5 fruit fly cellular contexts compared by ENCODE assay signal in genomic region chr3R:14298078-14298896, dm6.
A peak's percentile ranks its signal among the peaks of the same experiment; 100 is the strongest.
TF ChIP-seq lines count a peak whose summit lies in the region.

No protein-coding gene starts in this region.

- no peak for TF ChIP-seq CTCF in whole organism, embryonic (GFP tag; optimal IDR thresholded peaks at IDR 0.05; lab: Kevin White, UChicago)

TF ChIP-seq in whole organism, adult, 20 proteins besides CTCF, POLR2A, EP300 and RAD21:
- TF ChIP-seq cic (GFP tag; optimal IDR thresholded peaks at IDR 0.05; lab: Kevin White, UChicago) (peak; percentile 94), ovo (GFP tag; optimal IDR thresholded peaks at IDR 0.05; lab: Kevin White, UChicago) (peak; percentile 77), CG33017 (tag; optimal IDR thresholded peaks at IDR 0.05; lab: Kevin White, UChicago) (no peak), bab1 (GFP tag; optimal IDR thresholded peaks at IDR 0.05; lab: Kevin White, UChicago) (peak; percentile 56), CG12768 (GFP tag; optimal IDR thresholded peaks at IDR 0.05; lab: Kevin White, UChicago) (peak; percentile 39), pad (GFP tag; optimal IDR thresholded peaks at IDR 0.05; lab: Kevin White, UChicago) (peak; percentile 68), tj (GFP tag; optimal IDR thresholded peaks at IDR 0.05; lab: Kevin White, UChicago) (peak; percentile 36), Mnt (GFP tag; optimal IDR thresholded peaks at IDR 0.05; lab: Kevin White, UChicago) (peak; percentile 17), CG7101 (tag; optimal IDR thresholded peaks at IDR 0.05; lab: Kevin White, UChicago) (no peak)

TF ChIP-seq in whole organism, embryonic, 481 proteins besides CTCF, POLR2A, EP300 and RAD21 (continues in another document):
- TF ChIP-seq nom (GFP tag; optimal IDR thresholded peaks at IDR 0.05; lab: Kevin White, UChicago), result peak; percentile 56
- peak; percentile 7 for TF ChIP-seq Sin3A (optimal IDR thresholded peaks at IDR 0.05; lab: Kevin White, UChicago)
- TF ChIP-seq CG16813 (GFP tag; IDR thresholded peaks at IDR 0.05; lab: Robert Waterston, UW; ENCODE audit: partially characterized antibody), result 0 out of 3 replicates have a peak, but pooled peaks have one; percentile 10
- no peak for TF ChIP-seq CG12659 (GFP tag; optimal IDR thresholded peaks at IDR 0.05; lab: Kevin White, UChicago)
- no peak for TF ChIP-seq exex (tag; optimal IDR thresholded peaks at IDR 0.05; lab: Kevin White, UChicago)
- peak; percentile 40 for TF ChIP-seq CG14710 (tag; optimal IDR thresholded peaks at IDR 0.05; lab: Kevin White, UChicago)
- peak; percentile 82 for TF ChIP-seq CG4617 (GFP tag; optimal IDR thresholded peaks at IDR 0.05; lab: Kevin White, UChicago; ENCODE audit: borderline replicate concordance)
- TF ChIP-seq trem (tag; optimal IDR thresholded peaks at IDR 0.05; lab: Kevin White, UChicago), result peak; percentile 68
- peak; percentile 94 for TF ChIP-seq Dp (GFP tag; optimal IDR thresholded peaks at IDR 0.05; lab: Kevin White, UChicago)
- TF ChIP-seq BEAF-32 (GFP tag; optimal IDR thresholded peaks at IDR 0.05; lab: Kevin White, UChicago), result peak; percentile 29
- TF ChIP-seq cg (GFP tag; optimal IDR thresholded peaks at IDR 0.05; lab: Kevin White, UChicago), result peak; percentile 92
- TF ChIP-seq CG33557 (GFP tag; optimal IDR thresholded peaks at IDR 0.05; lab: Kevin White, UChicago), result peak; percentile 18
- TF ChIP-seq ato (GFP tag; IDR thresholded peaks at IDR 0.05; lab: Robert Waterston, UW; ENCODE audit: partially characterized antibody), result no peak
- peak; percentile 4 for TF ChIP-seq Side (GFP tag; optimal IDR thresholded peaks at IDR 0.05; lab: Kevin White, UChicago)
- TF ChIP-seq twi (tag; optimal IDR thresholded peaks at IDR 0.05; lab: Kevin White, UChicago), result no peak
- TF ChIP-seq CG9797 (GFP tag; optimal IDR thresholded peaks at IDR 0.05; lab: Kevin White, UChicago), result peak; percentile 32
- TF ChIP-seq knrl (GFP tag; IDR thresholded peaks at IDR 0.05; lab: Robert Waterston, UW; ENCODE audit: partially characterized antibody), result 0 out of 3 replicates have a peak, but pooled peaks have one; percentile 23
- 0 out of 2 replicates have a peak, but pooled peaks have one; percentile 26 for TF ChIP-seq unc-4 (GFP tag; IDR thresholded peaks at IDR 0.05; lab: Robert Waterston, UW; ENCODE audit: partially characterized antibody)

TF ChIP-seq in whole organism, prepupa, 60 proteins besides CTCF, POLR2A, EP300 and RAD21 (continues in another document):
- TF ChIP-seq achi (GFP tag; optimal IDR thresholded peaks at IDR 0.05; lab: Kevin White, UChicago), result no peak
- no peak for TF ChIP-seq dsx (GFP tag; optimal IDR thresholded peaks at IDR 0.05; lab: Kevin White, UChicago; ENCODE audit: poor library complexity, severe bottlenecking)
- no peak for TF ChIP-seq CG31627 (GFP tag; optimal IDR thresholded peaks at IDR 0.05; lab: Kevin White, UChicago)
- TF ChIP-seq vri (GFP tag; optimal IDR thresholded peaks at IDR 0.05; lab: Kevin White, UChicago), result peak; percentile 26
- no peak for TF ChIP-seq CG10631 (GFP tag; optimal IDR thresholded peaks at IDR 0.05; lab: Kevin White, UChicago)
- no peak for TF ChIP-seq Sox102F (GFP tag; optimal IDR thresholded peaks at IDR 0.05; lab: Kevin White, UChicago)
- TF ChIP-seq cyc (GFP tag; optimal IDR thresholded peaks at IDR 0.05; lab: Kevin White, UChicago), result no peak
- TF ChIP-seq Gug (GFP tag; IDR thresholded peaks at IDR 0.05; lab: Robert Waterston, UW), result no peak
- no peak for TF ChIP-seq topi (GFP tag; optimal IDR thresholded peaks at IDR 0.05; lab: Kevin White, UChicago)
- TF ChIP-seq fd85E (GFP tag; optimal IDR thresholded peaks at IDR 0.05; lab: Kevin White, UChicago), result no peak
- TF ChIP-seq CG1621 (tag; optimal IDR thresholded peaks at IDR 0.05; lab: Kevin White, UChicago), result no peak
- no peak for TF ChIP-seq CG6163 (GFP tag; IDR thresholded peaks at IDR 0.05; lab: Robert Waterston, UW)
- no peak for TF ChIP-seq Smox (GFP tag; optimal IDR thresholded peaks at IDR 0.05; lab: Kevin White, UChicago)
- no peak for TF ChIP-seq Ets21C (GFP tag; optimal IDR thresholded peaks at IDR 0.05; lab: Kevin White, UChicago)
- peak; percentile 17 for TF ChIP-seq CG3919 (GFP tag; optimal IDR thresholded peaks at IDR 0.05; lab: Kevin White, UChicago)
- no peak for TF ChIP-seq CG3032 (tag; optimal IDR thresholded peaks at IDR 0.05; lab: Kevin White, UChicago)
- TF ChIP-seq CG11762 (GFP tag; optimal IDR thresholded peaks at IDR 0.05; lab: Kevin White, UChicago; ENCODE audit: insufficient read depth), result no peak
- TF ChIP-seq CG7368 (GFP tag; optimal IDR thresholded peaks at IDR 0.05; lab: Kevin White, UChicago), result no peak
- TF ChIP-seq Hr4 (GFP tag; optimal IDR thresholded peaks at IDR 0.05; lab: Kevin White, UChicago), result no peak
- no peak for TF ChIP-seq OdsH (GFP tag; optimal IDR thresholded peaks at IDR 0.05; lab: Kevin White, UChicago)
- TF ChIP-seq CG11294 (GFP tag; IDR thresholded peaks at IDR 0.05; lab: Robert Waterston, UW), result no peak
- TF ChIP-seq svp (GFP tag; lab: Kevin White, UChicago), result no peak
- no peak for TF ChIP-seq CG8319 (GFP tag; optimal IDR thresholded peaks at IDR 0.05; lab: Kevin White, UChicago)

TF ChIP-seq in whole organism, pupa, 21 proteins besides CTCF, POLR2A, EP300 and RAD21:
- 0 out of 3 replicates have a peak, but pooled peaks have one; percentile 17 for TF ChIP-seq fd96Ca (GFP tag; IDR thresholded peaks at IDR 0.05; lab: Robert Waterston, UW)
- TF ChIP-seq CG8159 (tag; optimal IDR thresholded peaks at IDR 0.05; lab: Kevin White, UChicago), result no peak
- peak; percentile 62; the same call in 1 of the 3 replicates for TF ChIP-seq CG4496 (GFP tag; IDR thresholded peaks at IDR 0.05; lab: Robert Waterston, UW)
- TF ChIP-seq Ets98B (GFP tag; IDR thresholded peaks at IDR 0.05; lab: Robert Waterston, UW), result peak; percentile 49
- peak; percentile 6 for TF ChIP-seq EcR (GFP tag; optimal IDR thresholded peaks at IDR 0.05; lab: Kevin White, UChicago)
TF ChIP-seq in whole organism, pupa: peak in this region for 4.

TF ChIP-seq in whole organism, wandering third instar larva, 38 proteins besides CTCF, POLR2A, EP300 and RAD21:
- TF ChIP-seq Hr83 (GFP tag; optimal IDR thresholded peaks at IDR 0.05; lab: Kevin White, UChicago; ENCODE audit: poor library complexity, severe bottlenecking) (peak; percentile 50), pan (optimal IDR thresholded peaks at IDR 0.05; lab: Kevin White, UChicago) (no peak), Sp1 (GFP tag; optimal IDR thresholded peaks at IDR 0.05; lab: Kevin White, UChicago) (no peak), OdsH (GFP tag; optimal IDR thresholded peaks at IDR 0.05; lab: Kevin White, UChicago) (peak; percentile 33), Dif (GFP tag; optimal IDR thresholded peaks at IDR 0.05; lab: Kevin White, UChicago; ENCODE audit: partially characterized antibody) (no peak), woc (GFP tag; optimal IDR thresholded peaks at IDR 0.05; lab: Kevin White, UChicago) (no peak), ey (GFP tag; optimal IDR thresholded peaks at IDR 0.05; lab: Kevin White, UChicago) (no peak), Jra (GFP tag; optimal IDR thresholded peaks at IDR 0.05; lab: Kevin White, UChicago) (no peak), Rel (GFP tag; optimal IDR thresholded peaks at IDR 0.05; lab: Kevin White, UChicago) (no peak), Rel (tag; optimal IDR thresholded peaks at IDR 0.05; lab: Kevin White, UChicago) (peak; percentile 47), dmrt93B (GFP tag; optimal IDR thresholded peaks at IDR 0.05; lab: Kevin White, UChicago) (no peak), Hnf4 (GFP tag; optimal IDR thresholded peaks at IDR 0.05; lab: Kevin White, UChicago) (no peak), jim (GFP tag; optimal IDR thresholded peaks at IDR 0.05; lab: Kevin White, UChicago) (no peak), Hr78 (GFP tag; optimal IDR thresholded peaks at IDR 0.05; lab: Kevin White, UChicago) (no peak), HLH106 (tag; optimal IDR thresholded peaks at IDR 0.05; lab: Kevin White, UChicago) (no peak), psq (GFP tag; optimal IDR thresholded peaks at IDR 0.05; lab: Kevin White, UChicago) (peak; percentile 30), foxo (GFP tag; optimal IDR thresholded peaks at IDR 0.05; lab: Kevin White, UChicago) (no peak), CrebA (GFP tag; optimal IDR thresholded peaks at IDR 0.05; lab: Kevin White, UChicago; ENCODE audit: borderline replicate concordance) (no peak), lola (GFP tag; optimal IDR thresholded peaks at IDR 0.05; lab: Kevin White, UChicago) (no peak), Myc (optimal IDR thresholded peaks at IDR 0.05; lab: Kevin White, UChicago) (no peak), N (GFP tag; optimal IDR thresholded peaks at IDR 0.05; lab: Kevin White, UChicago) (peak; percentile 1), sage (GFP tag; optimal IDR thresholded peaks at IDR 0.05; lab: Kevin White, UChicago) (no peak), h (GFP tag; optimal IDR thresholded peaks at IDR 0.05; lab: Kevin White, UChicago) (peak; percentile 45), fru (GFP tag; optimal IDR thresholded peaks at IDR 0.05; lab: Kevin White, UChicago) (no peak), Mio (GFP tag; optimal IDR thresholded peaks at IDR 0.05; lab: Kevin White, UChicago) (no peak), GATAd (GFP tag; optimal IDR thresholded peaks at IDR 0.05; lab: Kevin White, UChicago) (no peak), dsf (GFP tag; optimal IDR thresholded peaks at IDR 0.05; lab: Kevin White, UChicago; ENCODE audit: borderline replicate concordance) (no peak), br (GFP tag; optimal IDR thresholded peaks at IDR 0.05; lab: Kevin White, UChicago) (no peak), dl (GFP tag; optimal IDR thresholded peaks at IDR 0.05; lab: Kevin White, UChicago; ENCODE audit: insufficient read depth in 1 of 2, partially characterized antibody in 2 of 2) (no peak), Dfd (GFP tag; optimal IDR thresholded peaks at IDR 0.05; lab: Kevin White, UChicago) (no peak), Abd-B (GFP tag; optimal IDR thresholded peaks at IDR 0.05; lab: Kevin White, UChicago) (no peak), CG32264 (GFP tag; optimal IDR thresholded peaks at IDR 0.05; lab: Kevin White, UChicago) (no peak), rgr (GFP tag; optimal IDR thresholded peaks at IDR 0.05; lab: Kevin White, UChicago) (no peak), CG9705 (GFP tag; optimal IDR thresholded peaks at IDR 0.05; lab: Kevin White, UChicago) (no peak), Vsx2 (GFP tag; optimal IDR thresholded peaks at IDR 0.05; lab: Kevin White, UChicago; ENCODE audit: partially characterized antibody) (no peak), tai (GFP tag; optimal IDR thresholded peaks at IDR 0.05; lab: Kevin White, UChicago) (no peak), brk (GFP tag; optimal IDR thresholded peaks at IDR 0.05; lab: Kevin White, UChicago) (no peak)
TF ChIP-seq in whole organism, wandering third instar larva: peak in this region for 6.
